Worm (Caenorhabditis elegans) whole organism, mixed stage, embryonic: ENCODE data around the gene C55B6.7.

Experiments used
- elt-1 ChIP-seq: sonication (generic microtip); optimal IDR thresholded peaks from 2 replicates; lab custom pipeline; 2017; ENCODE audit warnings: missing genetic modification characterization, mild to moderate bottlenecking, missing compliant biosample characterization, antibody characterized with exemption, moderate library complexity, borderline replicate concordance; ENCODE audit not compliant: insufficient read depth
- lin-32 ChIP-seq: fragments of 200-800 bp; sonication (Bioruptor generic); optimal IDR thresholded peaks from 2 replicates; lab custom pipeline; 2018; ENCODE audit warnings: mild to moderate bottlenecking, missing genetic modification characterization, missing compliant biosample characterization
- lsy-2 ChIP-seq: fragments of 150-350 bp; optimal IDR thresholded peaks from 2 replicates; lab custom pipeline; 2014; ENCODE audit warnings: missing biosample characterization, missing genetic modification characterization
- mab-5 ChIP-seq: fragments of 150-350 bp; optimal IDR thresholded peaks from 2 replicates; lab custom pipeline; 2014; ENCODE audit warnings: missing biosample characterization, missing genetic modification characterization
- nhr-28 ChIP-seq: fragments of 150-350 bp; optimal IDR thresholded peaks from 2 replicates; lab custom pipeline; 2014; ENCODE audit warnings: missing biosample characterization, missing genetic modification characterization
- snpc-4 ChIP-seq: fragments of 150-350 bp; optimal IDR thresholded peaks from 2 replicates; lab custom pipeline; 2014; ENCODE audit warnings: missing biosample characterization, missing genetic modification characterization
- unc-39 ChIP-seq: fragments of 150-350 bp; optimal IDR thresholded peaks from 2 replicates; lab custom pipeline; 2014; ENCODE audit warnings: missing biosample characterization, missing genetic modification characterization
- unc-62 ChIP-seq: fragments of 150-350 bp; optimal IDR thresholded peaks from 2 replicates; lab custom pipeline; 2014; ENCODE audit warnings: missing biosample characterization, missing genetic modification reagents, missing genetic modification characterization
- zip-8 ChIP-seq: fragments of 150-350 bp; optimal IDR thresholded peaks from 2 replicates; lab custom pipeline; 2014; ENCODE audit warnings: missing biosample characterization, missing genetic modification characterization
- ztf-11 ChIP-seq: fragments of 150-350 bp; optimal IDR thresholded peaks from 2 replicates; lab custom pipeline; 2014; ENCODE audit warnings: missing biosample characterization, missing genetic modification characterization

ce11 chrX:7222383-7222782 is 30.6 kb upstream of the C55B6.7 start:
- TF ChIP-seq zip-8 (tag; lab: Kevin White, UChicago) (no peak), lin-32 (GFP tag; lab: Kevin White, UChicago) (no peak), snpc-4 (tag; lab: Kevin White, UChicago) (no peak), unc-62 (GFP tag; lab: Kevin White, UChicago) (no peak), lsy-2 (tag; lab: Kevin White, UChicago) (no peak), elt-1 (no peak), ztf-11 (tag; lab: Kevin White, UChicago) (no peak), unc-39 (no peak), nhr-28 (tag; lab: Kevin White, UChicago) (no peak), mab-5 (no peak)
